Worm (Caenorhabditis elegans): Measurements from ENCODE around the gene brc-2.

ce11 chrIII:6880797-6881196, 22.1 kb downstream of the brc-2 start, which contains the start of gene K04C2.7:
- TF ChIP-seq hlh-4 (tag; optimal IDR thresholded peaks at IDR 0.05) (no peak), nhr-90 (tag; optimal IDR thresholded peaks at IDR 0.05; ENCODE audit: poor library complexity) (no peak), lin-13 (GFP tag; optimal IDR thresholded peaks at IDR 0.05) (no peak), fkh-10 (GFP tag; optimal IDR thresholded peaks at IDR 0.05) (no peak), nhr-12 (tag; optimal IDR thresholded peaks at IDR 0.05) (no peak), lin-39 (tag; optimal IDR thresholded peaks at IDR 0.05) (no peak), ama-1 (optimal IDR thresholded peaks at IDR 0.05) (no peak), irx-1 (tag; optimal IDR thresholded peaks at IDR 0.05) (no peak)

All from whole organism, L1 larva.